Fruit fly (Drosophila melanogaster) whole organism, embryonic: ENCODE results near the gene cyr.
A peak's percentile ranks its signal among the peaks of the same experiment; 100 is the strongest.

Source experiments
- Antp ChIP-seq: fragments of 200-800 bp; sonication (Bioruptor generic); optimal IDR thresholded peaks from 3 replicates; lab custom pipeline; 2016; ENCODE audit warnings: missing biosample characterization, missing genetic modification characterization
- CG10979 ChIP-seq: fragments of 200-800 bp; sonication (Bioruptor generic); optimal IDR thresholded peaks from 2 replicates; lab custom pipeline; 2018; ENCODE audit warnings: missing biosample characterization, mild to moderate bottlenecking, missing genetic modification characterization, moderate library complexity
- CG12071 ChIP-seq: fragments of 200-800 bp; sonication (Bioruptor generic); optimal IDR thresholded peaks from 3 replicates; lab custom pipeline; 2018; ENCODE audit warnings: missing biosample characterization, mild to moderate bottlenecking, missing genetic modification characterization
- CG12769 ChIP-seq: fragments of 200-800 bp; sonication (Bioruptor generic); optimal IDR thresholded peaks from 2 replicates; lab custom pipeline; 2019; ENCODE audit warnings: missing biosample characterization, mild to moderate bottlenecking, missing genetic modification characterization, moderate library complexity
- CG13287 ChIP-seq: fragments of 200-800 bp; sonication (Bioruptor generic); IDR thresholded peaks from 2 replicates; pipeline ENCODE4 v1.3.6; 2022; ENCODE audit warnings: missing biosample characterization, missing genetic modification characterization; ENCODE audit not compliant: partially characterized antibody
- CG14965 ChIP-seq: fragments of 200-800 bp; sonication (Bioruptor generic); optimal IDR thresholded peaks from 2 replicates; lab custom pipeline; 2016; ENCODE audit warnings: missing biosample characterization, missing genetic modification characterization, borderline replicate concordance
- CG15011 ChIP-seq: fragments of 200-800 bp; sonication (Bioruptor generic); optimal IDR thresholded peaks from 3 replicates; lab custom pipeline; 2018; ENCODE audit warnings: missing biosample characterization, mild to moderate bottlenecking, missing genetic modification characterization
- CG15269 ChIP-seq: fragments of 200-800 bp; sonication (Bioruptor generic); optimal IDR thresholded peaks from 2 replicates; lab custom pipeline; 2018; ENCODE audit warnings: missing biosample characterization, mild to moderate bottlenecking, missing genetic modification characterization, moderate library complexity
- CG16779 ChIP-seq: fragments of 200-800 bp; sonication (Bioruptor generic); IDR thresholded peaks from 2 replicates; pipeline ENCODE4 v1.3.6; 2022; ENCODE audit warnings: missing biosample characterization, missing genetic modification characterization
- CG16863 ChIP-seq: fragments of 200-800 bp; sonication (Bioruptor generic); optimal IDR thresholded peaks from 3 replicates; lab custom pipeline; 2016; ENCODE audit warnings: missing biosample characterization, missing genetic modification characterization
- CG18011 ChIP-seq: fragments of 200-800 bp; sonication (Bioruptor generic); optimal IDR thresholded peaks from 2 replicates; lab custom pipeline; 2017; ENCODE audit warnings: missing biosample characterization, missing genetic modification characterization, mild to moderate bottlenecking, moderate library complexity, missing genotype
- CG33557 ChIP-seq: fragments of 200-800 bp; sonication (Bioruptor generic); optimal IDR thresholded peaks from 2 replicates; lab custom pipeline; 2019; ENCODE audit warnings: missing biosample characterization, mild to moderate bottlenecking, missing genetic modification characterization, moderate library complexity
- CG3407 ChIP-seq: fragments of 200-800 bp; sonication (Bioruptor generic); optimal IDR thresholded peaks from 2 replicates; lab custom pipeline; 2018; ENCODE audit warnings: missing biosample characterization, mild to moderate bottlenecking, missing genetic modification characterization
- CG34376 ChIP-seq: fragments of 200-800 bp; sonication (Bioruptor generic); optimal IDR thresholded peaks from 2 replicates; lab custom pipeline; 2018; ENCODE audit warnings: missing biosample characterization, mild to moderate bottlenecking, missing genetic modification characterization
- CG4854 ChIP-seq: fragments of 200-800 bp; sonication (Bioruptor generic); optimal IDR thresholded peaks from 2 replicates; lab custom pipeline; 2016; ENCODE audit warnings: missing biosample characterization, missing genetic modification characterization, inconsistent platforms
- CG6175 ChIP-seq: fragments of 200-800 bp; sonication (Bioruptor generic); IDR thresholded peaks from 3 replicates; pipeline ENCODE4 v1.3.6; 2022; ENCODE audit warnings: missing biosample characterization, missing genetic modification characterization
- CG7928 ChIP-seq: fragments of 200-800 bp; sonication (Bioruptor generic); optimal IDR thresholded peaks from 2 replicates; lab custom pipeline; 2017; ENCODE audit warnings: missing biosample characterization, mild to moderate bottlenecking, missing genetic modification characterization
- CG7963 ChIP-seq: fragments of 200-800 bp; sonication (Bioruptor generic); IDR thresholded peaks from 3 replicates; pipeline ENCODE4 v1.3.6; 2022; ENCODE audit warnings: missing biosample characterization, missing genetic modification characterization; ENCODE audit not compliant: partially characterized antibody
- CG8478 ChIP-seq: fragments of >200 bp; optimal IDR thresholded peaks from 2 replicates; lab custom pipeline; 2018
- CG8765 ChIP-seq: fragments of 200-800 bp; sonication (Bioruptor generic); IDR thresholded peaks from 2 replicates; pipeline ENCODE4 v1.3.6; 2022; ENCODE audit warnings: missing biosample characterization, missing genetic modification characterization
- CG8924 ChIP-seq: fragments of 200-800 bp; optimal IDR thresholded peaks from 3 replicates; lab custom pipeline; 2019; ENCODE audit warnings: missing biosample characterization, mild to moderate bottlenecking, missing genetic modification characterization, moderate library complexity
- CG9215 ChIP-seq: fragments of 200-800 bp; sonication (Bioruptor generic); IDR thresholded peaks from 2 replicates; pipeline ENCODE4 v1.3.6; 2022; ENCODE audit warnings: missing biosample characterization, missing genetic modification characterization
- Dek ChIP-seq: fragments of 200-800 bp; sonication (Bioruptor generic); optimal IDR thresholded peaks from 3 replicates; lab custom pipeline; 2019; ENCODE audit warnings: missing biosample characterization, mild to moderate bottlenecking, missing genetic modification characterization, moderate library complexity
- Ets97D ChIP-seq: fragments of 200-800 bp; sonication (Bioruptor generic); optimal IDR thresholded peaks from 3 replicates; lab custom pipeline; 2016; ENCODE audit warnings: missing biosample characterization, missing genetic modification characterization
- Fer3 ChIP-seq: fragments of 200-800 bp; sonication (Bioruptor generic); optimal IDR thresholded peaks from 2 replicates; lab custom pipeline; 2018; ENCODE audit warnings: missing biosample characterization, mild to moderate bottlenecking, missing genetic modification characterization, moderate library complexity
- GATAe ChIP-seq: fragments of 200-800 bp; sonication (Bioruptor generic); conservative IDR thresholded peaks from 2 replicates; pipeline ENCODE4 v1.3.6; 2022; ENCODE audit warnings: missing biosample characterization, missing genetic modification characterization
- Gsc ChIP-seq: fragments of 200-800 bp; sonication (Bioruptor generic); IDR thresholded peaks from 2 replicates; pipeline ENCODE4 v1.3.6; 2022; ENCODE audit warnings: missing biosample characterization, missing genetic modification characterization
- Hand ChIP-seq: fragments of 200-800 bp; sonication (Bioruptor generic); optimal IDR thresholded peaks from 2 replicates; lab custom pipeline; 2017; ENCODE audit warnings: mild to moderate bottlenecking, missing biosample characterization, missing genetic modification reagents, missing genetic modification characterization
- MTF-1 ChIP-seq: fragments of 200-800 bp; sonication (Bioruptor generic); optimal IDR thresholded peaks from 2 replicates; lab custom pipeline; 2018; ENCODE audit warnings: missing biosample characterization, mild to moderate bottlenecking, missing genetic modification characterization, borderline replicate concordance
- Optix ChIP-seq: fragments of 200-800 bp; sonication (Bioruptor generic); IDR thresholded peaks from 3 replicates; pipeline ENCODE4 v1.3.6; 2022; ENCODE audit warnings: missing biosample characterization, missing genetic modification characterization
- PHDP ChIP-seq: fragments of 200-800 bp; sonication (Bioruptor generic); optimal IDR thresholded peaks from 3 replicates; lab custom pipeline; 2018; ENCODE audit warnings: missing biosample characterization, mild to moderate bottlenecking, missing genetic modification characterization, moderate library complexity
- Six4 ChIP-seq: fragments of 200-800 bp; sonication (Bioruptor generic); optimal IDR thresholded peaks from 2 replicates; lab custom pipeline; 2016; ENCODE audit warnings: missing biosample characterization, missing genetic modification characterization
- Ssrp ChIP-seq: fragments of 200-800 bp; sonication (Bioruptor generic); optimal IDR thresholded peaks from 2 replicates; lab custom pipeline; 2018; ENCODE audit warnings: missing biosample characterization, mild to moderate bottlenecking, missing genetic modification characterization, moderate library complexity
- ap ChIP-seq: fragments of 200-800 bp; sonication (Bioruptor generic); IDR thresholded peaks from 2 replicates; pipeline ENCODE4 v1.3.6; 2022; ENCODE audit warnings: missing biosample characterization, missing genetic modification characterization
- ase ChIP-seq: fragments of 200-800 bp; sonication (Bioruptor generic); IDR thresholded peaks from 3 replicates; pipeline ENCODE4 v1.3.6; 2022; ENCODE audit warnings: missing biosample characterization, missing genetic modification characterization
- dimm ChIP-seq: fragments of 200-800 bp; sonication (Bioruptor generic); IDR thresholded peaks from 2 replicates; pipeline ENCODE4 v1.3.6; 2022; ENCODE audit warnings: missing biosample characterization, missing genetic modification characterization
- dmrt99B ChIP-seq: fragments of 200-800 bp; sonication (Bioruptor generic); optimal IDR thresholded peaks from 2 replicates; lab custom pipeline; 2018; ENCODE audit warnings: missing biosample characterization, mild to moderate bottlenecking, missing genetic modification characterization, moderate library complexity
- en ChIP-seq: fragments of 200-800 bp; sonication (Bioruptor generic); optimal IDR thresholded peaks from 2 replicates; lab custom pipeline; 2016; ENCODE audit warnings: missing biosample characterization, missing genetic modification characterization
- gsb ChIP-seq: fragments of 200-800 bp; sonication (Bioruptor generic); IDR thresholded peaks from 2 replicates; pipeline ENCODE4 v1.3.6; 2022; ENCODE audit warnings: missing biosample characterization, missing genetic modification characterization
- jigr1 ChIP-seq: fragments of 200-800 bp; sonication (Bioruptor generic); IDR thresholded peaks from 3 replicates; pipeline ENCODE4 v1.3.6; 2022; ENCODE audit warnings: missing biosample characterization, missing genetic modification characterization
- psq ChIP-seq: fragments of 200-800 bp; sonication (Bioruptor generic); optimal IDR thresholded peaks from 2 replicates; lab custom pipeline; 2017; ENCODE audit warnings: missing biosample characterization, missing genetic modification characterization
- pum ChIP-seq: fragments of 200-800 bp; sonication (Bioruptor generic); optimal IDR thresholded peaks from 2 replicates; lab custom pipeline; 2016; ENCODE audit warnings: missing biosample characterization, missing genetic modification characterization
- schlank ChIP-seq: fragments of 200-800 bp; sonication (Bioruptor generic); optimal IDR thresholded peaks from 2 replicates; lab custom pipeline; 2018; ENCODE audit warnings: missing biosample characterization, mild to moderate bottlenecking, missing genetic modification characterization
- slp2 ChIP-seq: fragments of 200-800 bp; sonication (Bioruptor generic); optimal IDR thresholded peaks from 2 replicates; lab custom pipeline; 2016; ENCODE audit warnings: missing biosample characterization, missing genetic modification characterization
- sr ChIP-seq: fragments of 200-800 bp; sonication (Bioruptor generic); IDR thresholded peaks from 3 replicates; pipeline ENCODE4 v1.3.6; 2022; ENCODE audit warnings: missing biosample characterization, missing genetic modification characterization
- twi ChIP-seq: fragments of 200-800 bp; optimal IDR thresholded peaks from 2 replicates; lab custom pipeline; 2019; ENCODE audit warnings: missing biosample characterization, mild to moderate bottlenecking, missing genetic modification characterization, moderate library complexity

The cyr gene

DNA sequence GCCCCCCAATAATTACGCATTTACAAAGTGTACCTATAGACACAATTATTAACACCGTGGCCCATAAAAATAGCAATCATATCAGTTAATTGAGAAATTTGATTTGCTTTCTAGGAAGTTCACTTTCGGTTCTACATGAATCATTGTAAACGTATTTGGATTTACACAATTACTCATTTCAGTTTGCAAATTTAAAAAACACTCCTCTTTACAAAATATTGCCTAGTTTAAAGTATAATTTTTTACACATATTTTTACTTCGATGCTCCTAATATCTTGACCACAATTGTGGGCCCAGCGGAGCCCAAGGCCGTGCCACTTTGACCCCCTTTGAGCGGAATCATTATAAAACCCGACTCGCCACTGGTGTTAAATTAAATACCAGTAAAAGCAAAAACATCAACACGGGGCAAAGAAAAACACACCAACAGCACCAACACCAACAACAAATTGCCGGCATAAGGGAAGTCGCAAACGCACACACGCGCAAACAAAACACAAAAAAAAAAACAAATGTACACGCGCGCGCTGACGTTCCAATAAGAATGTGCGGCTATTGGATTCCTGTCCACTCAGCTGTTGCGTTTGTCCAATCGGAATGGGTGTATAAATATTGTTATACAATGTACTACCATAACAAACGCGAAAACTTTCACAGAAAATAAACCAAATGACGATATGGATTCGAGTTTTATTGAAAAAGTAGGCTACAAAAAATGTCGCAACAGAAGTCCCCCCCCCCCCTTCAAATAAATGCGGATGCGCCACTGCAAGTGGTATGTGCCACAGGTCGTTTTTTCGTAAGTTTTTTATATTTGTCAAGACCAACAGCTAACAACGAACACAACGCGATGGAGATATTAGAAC, 20.8 kb downstream of the cyr start (continued):
- TF ChIP-seq dmrt99B (tag; lab: Kevin White, UChicago) = peak; percentile 74
- no peak for TF ChIP-seq Six4 (GFP tag; lab: Kevin White, UChicago)
- peak; percentile 10 for TF ChIP-seq twi (tag; lab: Kevin White, UChicago)
- TF ChIP-seq schlank (tag; lab: Kevin White, UChicago) = peak; percentile 69
- TF ChIP-seq CG33557 (GFP tag; lab: Kevin White, UChicago) = no peak
- TF ChIP-seq sr = no peak
- TF ChIP-seq MTF-1 = no peak
- TF ChIP-seq CG18011 (GFP tag; lab: Kevin White, UChicago) = peak; percentile 0
- TF ChIP-seq CG4854 = peak; percentile 15
- peak; percentile 62 for TF ChIP-seq CG15011 (GFP tag; lab: Kevin White, UChicago)

DNA sequence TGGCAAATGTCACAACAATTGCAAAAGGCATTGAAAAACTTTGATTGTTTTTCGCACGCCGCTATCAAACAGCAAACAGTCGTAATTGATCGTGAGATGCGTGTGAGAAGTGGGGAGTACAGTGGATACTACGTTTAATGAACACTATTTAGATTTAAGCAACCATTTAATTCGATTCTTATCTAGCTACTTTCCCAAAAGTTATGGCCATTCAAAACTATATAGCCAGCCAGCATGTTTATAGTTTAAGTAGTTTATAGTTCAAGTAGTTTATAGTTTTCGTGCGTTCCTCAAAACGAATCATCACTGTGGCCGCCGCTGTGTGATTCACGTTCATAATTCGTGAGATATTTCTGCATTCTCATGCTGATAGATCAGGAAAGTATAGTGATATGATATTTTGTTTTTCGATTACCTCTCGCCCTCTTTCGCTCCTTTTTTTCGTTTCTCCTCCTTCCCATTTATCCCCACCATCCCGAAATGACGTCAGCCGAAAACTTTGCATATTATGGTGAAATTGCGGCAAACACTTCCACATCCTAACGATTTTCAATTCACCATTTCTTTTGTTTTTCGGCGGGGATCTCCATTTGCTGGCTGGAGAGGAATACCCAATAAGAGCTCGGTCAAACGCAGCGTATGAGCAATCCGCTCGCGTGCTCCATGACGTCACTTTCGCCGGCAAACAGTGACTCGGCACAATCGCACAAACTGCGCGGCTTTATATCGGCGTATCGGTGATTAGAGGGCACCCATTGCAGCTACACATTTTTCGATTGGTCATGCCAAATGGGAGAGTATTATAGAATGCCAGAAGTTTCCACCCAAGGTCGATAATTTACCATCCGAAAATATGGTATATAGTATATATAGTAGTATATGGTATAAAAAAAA, 21.9 kb downstream of the cyr start:
- no peak for TF ChIP-seq CG10979
- TF ChIP-seq CG3407 (GFP tag; lab: Kevin White, UChicago) = no peak
- peak; percentile 34 for TF ChIP-seq CG34376 (GFP tag; lab: Kevin White, UChicago)
- peak; percentile 82 for TF ChIP-seq Fer3 (tag; lab: Kevin White, UChicago)
- peak; percentile 34 for TF ChIP-seq CG12071 (GFP tag; lab: Kevin White, UChicago)
- no peak for TF ChIP-seq en (GFP tag; lab: Kevin White, UChicago)
- TF ChIP-seq GATAe (GFP tag; lab: Robert Waterston, UW) = peak; percentile 48; the same call in 1 of the 2 replicates
- TF ChIP-seq CG16779 (GFP tag; lab: Robert Waterston, UW) = 0 out of 2 replicates have a peak, but pooled peaks have one; percentile 32
- TF ChIP-seq CG12769 = peak; percentile 91
- TF ChIP-seq CG9215 (GFP tag; lab: Robert Waterston, UW) = peak; percentile 47; the same call in 1 of the 2 replicates
- no peak for TF ChIP-seq jigr1 (GFP tag; lab: Robert Waterston, UW)
- no peak for TF ChIP-seq psq (GFP tag; lab: Kevin White, UChicago)
- TF ChIP-seq slp2 = no peak
- TF ChIP-seq Hand (GFP tag; lab: Kevin White, UChicago) = peak; percentile 20
- no peak for TF ChIP-seq CG7928 (GFP tag; lab: Kevin White, UChicago)
- no peak for TF ChIP-seq dimm (GFP tag; lab: Robert Waterston, UW)
- TF ChIP-seq ap (GFP tag; lab: Robert Waterston, UW) = no peak
- TF ChIP-seq gsb (GFP tag; lab: Robert Waterston, UW) = peak; percentile 58; the same call in 1 of the 2 replicates
- TF ChIP-seq CG8924 (tag; lab: Kevin White, UChicago) = peak; percentile 54
- peak; percentile 80 for TF ChIP-seq CG15269 (tag; lab: Kevin White, UChicago)
- peak; percentile 63 for TF ChIP-seq PHDP (tag; lab: Kevin White, UChicago)
- TF ChIP-seq CG7963 = no peak
- no peak for TF ChIP-seq CG14965
- TF ChIP-seq CG13287 (GFP tag; lab: Robert Waterston, UW) = no peak
- TF ChIP-seq CG8478 (lab: Kevin White, UChicago) = no peak
- peak; percentile 11 for TF ChIP-seq Antp (GFP tag; lab: Kevin White, UChicago)
- peak; percentile 40 for TF ChIP-seq CG16863 (GFP tag; lab: Kevin White, UChicago)
- TF ChIP-seq Ssrp (tag; lab: Kevin White, UChicago) = no peak
- TF ChIP-seq Ets97D (GFP tag; lab: Kevin White, UChicago) = no peak
- no peak; the same call in 1 of the 2 replicates for TF ChIP-seq CG8765 (GFP tag; lab: Robert Waterston, UW)
- no peak for TF ChIP-seq ase (GFP tag; lab: Robert Waterston, UW)
- no peak for TF ChIP-seq pum
- TF ChIP-seq Dek = peak; percentile 79
- TF ChIP-seq Gsc (GFP tag; lab: Robert Waterston, UW) = no peak
- TF ChIP-seq CG6175 = peak; percentile 46; the same call in 1 of the 3 replicates
- TF ChIP-seq Optix (GFP tag; lab: Robert Waterston, UW) = no peak
- peak; percentile 43 for TF ChIP-seq CG15011 (GFP tag; lab: Kevin White, UChicago)
